Worm (Caenorhabditis elegans) whole organism, L1 larva: ENCODE results near the gene C18H2.5.
A peak's percentile ranks its signal among the peaks of the same experiment; 100 is the strongest.

ENCODE experiments used
- C16A3.4 ChIP-seq: fragments of 150-350 bp; optimal IDR thresholded peaks from 2 replicates; lab custom pipeline; 2014; ENCODE audit warnings: missing biosample characterization, missing genetic modification characterization
- C34B4.2 ChIP-seq: sonication (generic microtip); optimal IDR thresholded peaks from 2 replicates; lab custom pipeline; 2017; ENCODE audit warnings: mild to moderate bottlenecking, missing genetic modification characterization, missing compliant biosample characterization
- F16B12.6 ChIP-seq: fragments of 150-350 bp; optimal IDR thresholded peaks from 2 replicates; lab custom pipeline; 2014; ENCODE audit warnings: missing biosample characterization, missing genetic modification characterization
- alr-1 ChIP-seq: fragments of 200-800 bp; sonication (Bioruptor generic); optimal IDR thresholded peaks from 2 replicates; lab custom pipeline; 2018; ENCODE audit warnings: borderline replicate concordance, mild to moderate bottlenecking, missing genetic modification characterization, missing compliant biosample characterization
- ceh-63 ChIP-seq: fragments of 200-800 bp; sonication (Bioruptor generic); optimal IDR thresholded peaks from 2 replicates; lab custom pipeline; 2018; ENCODE audit warnings: mild to moderate bottlenecking, missing genetic modification characterization, missing compliant biosample characterization
- efl-1 ChIP-seq, 4 experiments: fragments of 150-350 bp; optimal IDR thresholded peaks in 3 of 4; peaks in 1 of 4; 1 replicate in 1 of 4; 2 replicates in 3 of 4; lab custom pipeline; 2014; ENCODE audit warnings: missing biosample characterization in 2 of 4, missing genetic modification characterization in 2 of 4, missing genetic modification reagents in 2 of 4
- egl-13 ChIP-seq: sonication (generic microtip); optimal IDR thresholded peaks from 2 replicates; lab custom pipeline; 2016; ENCODE audit warnings: missing genotype, missing genetic modification reagents, missing genetic modification characterization, missing compliant biosample characterization
- egl-27 ChIP-seq, 2 experiments: fragments of 150-350 bp in 1 of 2; sonication (generic microtip); optimal IDR thresholded peaks; 3 replicates each; lab custom pipeline; 2017 to 2018; ENCODE audit warnings: missing biosample characterization in 2 of 2, missing genetic modification characterization in 2 of 2, missing genetic modification reagents in 2 of 2
- elt-3 ChIP-seq, 6 experiments: fragments of 150-350 bp in 1 of 6; sonication (generic microtip); optimal IDR thresholded peaks; 2 replicates each; lab custom pipeline; 2017 to 2018; ENCODE audit warnings: missing biosample characterization in 6 of 6, missing genetic modification characterization in 6 of 6, inconsistent platforms in 1 of 6
- ets-5 ChIP-seq: fragments of 200-800 bp; sonication (Bioruptor generic); IDR thresholded peaks from 2 replicates; pipeline ENCODE4 v1.3.6; 2022; ENCODE audit warnings: missing genetic modification characterization, missing compliant biosample characterization
- fkh-10 ChIP-seq: sonication (generic microtip); optimal IDR thresholded peaks from 2 replicates; lab custom pipeline; 2017; ENCODE audit warnings: missing biosample characterization, missing genetic modification reagents, missing genetic modification characterization
- fos-1 ChIP-seq: fragments of 150-350 bp; optimal IDR thresholded peaks from 2 replicates; lab custom pipeline; 2014; ENCODE audit warnings: missing biosample characterization, missing genetic modification characterization
- grh-1 ChIP-seq: fragments of 200-800 bp; sonication (Bioruptor generic); IDR thresholded peaks from 2 replicates; pipeline ENCODE4 v1.3.6; 2022; ENCODE audit warnings: missing genetic modification reagents, missing genetic modification characterization, missing compliant biosample characterization
- hlh-17 ChIP-seq: fragments of 200-800 bp; sonication (Bioruptor generic); optimal IDR thresholded peaks from 2 replicates; lab custom pipeline; 2018; ENCODE audit warnings: missing genetic modification characterization, mild to moderate bottlenecking, missing compliant biosample characterization, moderate library complexity, borderline replicate concordance
- hlh-4 ChIP-seq: sonication (generic microtip); optimal IDR thresholded peaks from 2 replicates; lab custom pipeline; 2016; ENCODE audit warnings: mild to moderate bottlenecking, missing genetic modification characterization, missing compliant biosample characterization
- isw-1 ChIP-seq: fragments of 200-800 bp; sonication (Bioruptor generic); IDR thresholded peaks from 2 replicates; pipeline ENCODE4 v1.3.6; 2022; ENCODE audit warnings: missing genetic modification characterization, missing compliant biosample characterization
- jun-1 ChIP-seq: fragments of 150-350 bp; optimal IDR thresholded peaks from 2 replicates; lab custom pipeline; 2014; ENCODE audit warnings: missing biosample characterization, missing genetic modification reagents, missing genetic modification characterization
- lir-3 ChIP-seq: sonication (generic microtip); optimal IDR thresholded peaks from 2 replicates; lab custom pipeline; 2016; ENCODE audit warnings: mild to moderate bottlenecking, missing genetic modification characterization, moderate library complexity, missing compliant biosample characterization; ENCODE audit not compliant: poor library complexity
- mab-9 ChIP-seq: fragments of 200-800 bp; sonication (Bioruptor generic); IDR thresholded peaks from 2 replicates; pipeline ENCODE4 v1.3.6; 2022; ENCODE audit warnings: missing genetic modification reagents, missing genetic modification characterization, missing compliant biosample characterization
- mef-2 ChIP-seq: fragments of 150-350 bp; optimal IDR thresholded peaks from 2 replicates; lab custom pipeline; 2014; ENCODE audit warnings: missing biosample characterization, missing genetic modification characterization
- mep-1 ChIP-seq: fragments of 150-350 bp; optimal IDR thresholded peaks from 2 replicates; lab custom pipeline; 2014; ENCODE audit warnings: missing biosample characterization, missing genetic modification characterization
- nhr-12 ChIP-seq: sonication (generic microtip); optimal IDR thresholded peaks from 2 replicates; lab custom pipeline; 2017; ENCODE audit warnings: missing biosample characterization, missing genetic modification characterization
- nhr-20 ChIP-seq: sonication (generic microtip); optimal IDR thresholded peaks from 2 replicates; lab custom pipeline; 2016; ENCODE audit warnings: mild to moderate bottlenecking, missing genetic modification characterization, missing compliant biosample characterization
- nhr-237 ChIP-seq: fragments of 150-350 bp; optimal IDR thresholded peaks from 2 replicates; lab custom pipeline; 2014; ENCODE audit warnings: missing biosample characterization, missing genetic modification characterization
- nhr-71 ChIP-seq: sonication (generic microtip); optimal IDR thresholded peaks from 2 replicates; lab custom pipeline; 2016; ENCODE audit warnings: mild to moderate bottlenecking, missing genetic modification characterization, moderate library complexity, missing compliant biosample characterization
- nhr-84 ChIP-seq: sonication (generic microtip); optimal IDR thresholded peaks from 2 replicates; lab custom pipeline; 2017; ENCODE audit warnings: missing biosample characterization, missing genetic modification characterization
- nhr-90 ChIP-seq: sonication (generic microtip); optimal IDR thresholded peaks from 2 replicates; lab custom pipeline; 2016; ENCODE audit warnings: mild to moderate bottlenecking, missing genetic modification characterization, missing compliant biosample characterization; ENCODE audit not compliant: poor library complexity
- pag-3 ChIP-seq: sonication (generic microtip); optimal IDR thresholded peaks from 2 replicates; lab custom pipeline; 2017; ENCODE audit warnings: missing genetic modification characterization, mild to moderate bottlenecking, missing compliant biosample characterization, antibody characterized with exemption, borderline replicate concordance; ENCODE audit not compliant: insufficient read depth
- pax-3 ChIP-seq: fragments of 200-800 bp; sonication (Bioruptor generic); optimal IDR thresholded peaks from 2 replicates; lab custom pipeline; 2018; ENCODE audit warnings: mild to moderate bottlenecking, missing genetic modification characterization, moderate library complexity, missing compliant biosample characterization
- rnt-1 ChIP-seq: sonication (generic microtip); optimal IDR thresholded peaks from 2 replicates; lab custom pipeline; 2016; ENCODE audit warnings: mild to moderate bottlenecking, missing genetic modification characterization, moderate library complexity, missing compliant biosample characterization
- snpc-4 ChIP-seq: fragments of 150-350 bp; optimal IDR thresholded peaks from 2 replicates; lab custom pipeline; 2014; ENCODE audit warnings: missing biosample characterization, missing genetic modification characterization
- sox-4 ChIP-seq: sonication (generic microtip); optimal IDR thresholded peaks from 2 replicates; lab custom pipeline; 2016; ENCODE audit warnings: missing genetic modification characterization, missing compliant biosample characterization
- sup-37 ChIP-seq: fragments of 200-800 bp; sonication (Bioruptor generic); optimal IDR thresholded peaks from 2 replicates; lab custom pipeline; 2018; ENCODE audit warnings: mild to moderate bottlenecking, missing genetic modification characterization, missing compliant biosample characterization
- tlp-1 ChIP-seq: fragments of 150-350 bp; optimal IDR thresholded peaks from 2 replicates; lab custom pipeline; 2014; ENCODE audit warnings: missing biosample characterization, missing genetic modification characterization
- unc-62 ChIP-seq: fragments of 150-350 bp; optimal IDR thresholded peaks from 2 replicates; lab custom pipeline; 2014; ENCODE audit warnings: missing biosample characterization, missing genetic modification reagents, missing genetic modification characterization
- unc-98 ChIP-seq: fragments of 200-800 bp; sonication (Bioruptor generic); IDR thresholded peaks from 2 replicates; pipeline ENCODE4 v1.3.6; 2022; ENCODE audit warnings: missing genetic modification characterization, missing compliant biosample characterization
- vab-15 ChIP-seq: sonication (generic microtip); optimal IDR thresholded peaks from 2 replicates; lab custom pipeline; 2017; ENCODE audit warnings: missing genotype, mild to moderate bottlenecking, missing genetic modification characterization, missing compliant biosample characterization
- zag-1 ChIP-seq: fragments of 150-350 bp; optimal IDR thresholded peaks from 2 replicates; lab custom pipeline; 2014; ENCODE audit warnings: missing biosample characterization, missing genetic modification characterization
- ztf-4 ChIP-seq: fragments of 150-350 bp; optimal IDR thresholded peaks from 2 replicates; lab custom pipeline; 2014; ENCODE audit warnings: missing biosample characterization, missing genetic modification characterization

C18H2.5 gene

DNA sequence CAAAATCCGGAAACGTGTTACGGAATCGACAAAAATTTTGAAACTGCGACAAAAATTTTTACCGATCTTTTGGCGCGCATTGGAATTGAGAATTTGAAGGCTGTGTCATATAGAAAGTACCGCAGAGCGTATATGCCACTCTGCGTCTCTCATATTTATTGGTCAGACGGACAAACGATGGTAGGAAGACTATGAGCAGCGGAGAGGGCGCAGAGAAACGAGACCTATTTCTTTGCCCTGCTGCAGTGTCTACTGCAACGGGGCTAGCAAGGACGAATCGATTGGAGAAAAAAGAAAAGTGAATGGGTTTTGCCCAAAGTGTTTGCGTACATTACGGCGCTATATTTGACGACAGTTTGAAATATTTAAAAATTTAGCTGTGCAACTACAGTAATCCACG, 15.9 kb upstream of the C18H2.5 start (continued):
- TF ChIP-seq elt-3 (tag; optimal IDR thresholded peaks at IDR 0.05; lab: Kevin White, UChicago) (peak in 1 of 6 experiments; percentile 9), mep-1 (tag; lab: Kevin White, UChicago) (peak; percentile 92), zag-1 (tag; lab: Kevin White, UChicago) (no peak), ets-5 (no peak), nhr-237 (tag; lab: Kevin White, UChicago) (no peak), tlp-1 (no peak), vab-15 (tag; lab: Kevin White, UChicago) (peak; percentile 14), snpc-4 (tag; lab: Kevin White, UChicago) (peak; percentile 80), alr-1 (no peak), nhr-90 (tag; lab: Kevin White, UChicago) (peak; percentile 42), hlh-4 (tag; lab: Kevin White, UChicago) (no peak), nhr-20 (tag; lab: Kevin White, UChicago) (peak; percentile 80), pax-3 (tag; lab: Kevin White, UChicago) (peak; percentile 77), nhr-12 (tag; lab: Kevin White, UChicago) (no peak), hlh-17 (GFP tag; lab: Kevin White, UChicago) (no peak), mab-9 (GFP tag; lab: Robert Waterston, UW) (peak; percentile 51; the same call in 1 of the 2 replicates), ztf-4 (tag; lab: Kevin White, UChicago) (peak; percentile 66), isw-1 (GFP tag; lab: Robert Waterston, UW) (peak; percentile 72), pag-3 (tag; lab: Kevin White, UChicago) (no peak), lir-3 (tag; lab: Kevin White, UChicago) (peak; percentile 78), fos-1 (tag; lab: Kevin White, UChicago) (peak; percentile 67), mef-2 (tag; lab: Kevin White, UChicago) (peak; percentile 44), C16A3.4 (tag; lab: Kevin White, UChicago) (peak; percentile 77), nhr-84 (tag; lab: Kevin White, UChicago) (no peak), sup-37 (GFP tag; lab: Kevin White, UChicago) (no peak), jun-1 (peak; percentile 54), F16B12.6 (tag; lab: Kevin White, UChicago) (peak; percentile 76), nhr-71 (tag; lab: Kevin White, UChicago) (peak; percentile 89), fkh-10 (GFP tag; lab: Kevin White, UChicago) (no peak), grh-1 (GFP tag; lab: Robert Waterston, UW) (peak; percentile 44), egl-13 (tag; lab: Kevin White, UChicago) (no peak), unc-98 (GFP tag; lab: Robert Waterston, UW) (no peak), sox-4 (no peak), egl-27 (tag; optimal IDR thresholded peaks at IDR 0.05; lab: Kevin White, UChicago) (no peak), unc-62 (no peak)

DNA sequence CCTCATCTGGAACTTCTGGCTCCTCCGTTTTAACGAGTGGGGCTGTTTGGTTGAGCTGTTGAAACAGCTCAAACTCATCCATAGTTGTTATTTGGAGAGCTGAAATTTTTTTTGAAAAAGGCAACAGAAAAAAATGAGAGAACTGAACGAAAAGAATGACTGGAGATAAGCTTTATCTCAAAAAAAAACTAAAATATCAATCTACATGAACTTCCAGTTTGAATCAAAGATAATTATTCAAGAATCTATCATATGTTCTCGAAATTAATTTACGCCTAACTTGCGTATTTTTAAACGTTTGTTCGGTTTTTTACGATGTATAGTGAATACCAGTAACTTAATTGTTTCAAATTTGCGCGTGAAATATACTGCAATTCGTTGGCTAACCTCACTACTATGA, 15.2 kb upstream of the C18H2.5 start, which contains the start of gene lin-13:
Gene lin-13, minus strand, starts transcription at position 101 of the 400 bp plus-strand sequence.
- TF ChIP-seq efl-1 (optimal IDR thresholded peaks at IDR 0.05; lab: Kevin White, UChicago) = no peak
- TF ChIP-seq efl-1 (GFP tag; optimal IDR thresholded peaks at IDR 0.05 in 1 of 2; lab: Kevin White, UChicago) = peak in 1 of 2 experiments; percentile 54
- no peak for TF ChIP-seq C34B4.2
- TF ChIP-seq ceh-63 (GFP tag; lab: Kevin White, UChicago) = no peak
- TF ChIP-seq rnt-1 = no peak
- no peak for TF ChIP-seq lir-3 (tag; lab: Kevin White, UChicago)
- no peak for TF ChIP-seq fkh-10 (GFP tag; lab: Kevin White, UChicago)
- no peak for TF ChIP-seq mep-1 (tag; lab: Kevin White, UChicago)
